Worm (Caenorhabditis elegans): ENCODE measurements around the gene T09F3.5.
A peak's percentile ranks its signal among the peaks of the same experiment; 100 is the strongest.

Gene T09F3.5

ce11 chrII:10367202-10367601, 29.5 kb upstream of the T09F3.5 start, which contains the start of gene ceh-57:
ceh-57 (minus strand) TSS chrII:10367296.
- TF ChIP-seq lin-13 (tag; optimal IDR thresholded peaks at IDR 0.05), result no peak
- no peak for TF ChIP-seq nhr-237 (tag; optimal IDR thresholded peaks at IDR 0.05)
- TF ChIP-seq tbx-8 (GFP tag; optimal IDR thresholded peaks at IDR 0.05), result no peak
- no peak for TF ChIP-seq ztf-11 (tag; optimal IDR thresholded peaks at IDR 0.05)
- no peak for TF ChIP-seq cnd-1 (tag; optimal IDR thresholded peaks at IDR 0.05)
- TF ChIP-seq ceh-39 (tag; optimal IDR thresholded peaks at IDR 0.05), result no peak
- no peak for TF ChIP-seq blmp-1 (tag; optimal IDR thresholded peaks at IDR 0.05)

ce11 chrII:10369547-10370028, 27.1 kb upstream of the T09F3.5 start, which contains the start of gene ceh-58:
ceh-58 (minus strand) TSS chrII:10369597.
- TF ChIP-seq zip-8 (tag; optimal IDR thresholded peaks at IDR 0.05) (no peak), ceh-43 (GFP tag; optimal IDR thresholded peaks at IDR 0.05) (peak; percentile 53), nhr-76 (tag; optimal IDR thresholded peaks at IDR 0.05) (no peak), mab-5 (tag; optimal IDR thresholded peaks at IDR 0.05) (no peak), cnd-1 (tag; optimal IDR thresholded peaks at IDR 0.05) (no peak), lin-13 (tag; optimal IDR thresholded peaks at IDR 0.05) (no peak), sem-2 (GFP tag; optimal IDR thresholded peaks at IDR 0.05) (no peak), pha-4 (tag; optimal IDR thresholded peaks at IDR 0.05) (no peak), elt-3 (tag; optimal IDR thresholded peaks at IDR 0.05) (no peak), lsy-2 (tag; optimal IDR thresholded peaks at IDR 0.05) (no peak), tbx-8 (GFP tag; optimal IDR thresholded peaks at IDR 0.05) (no peak), ces-1 (GFP tag; optimal IDR thresholded peaks at IDR 0.05) (peak; percentile 98)

- TF ChIP-seq hlh-1 (tag; optimal IDR thresholded peaks at IDR 0.05) (peak; percentile 36), nhr-76 (tag; optimal IDR thresholded peaks at IDR 0.05) (no peak), unc-120 (tag; optimal IDR thresholded peaks at IDR 0.05; ENCODE audit: poor library complexity, severe bottlenecking) (peak; percentile 14), mab-5 (tag; optimal IDR thresholded peaks at IDR 0.05) (peak; percentile 18), ces-1 (GFP tag; optimal IDR thresholded peaks at IDR 0.05) (peak; percentile 71), sem-2 (GFP tag; optimal IDR thresholded peaks at IDR 0.05) (no peak)
Measured at ce11 chrII:10370826-10371225, 25.9 kb upstream of the T09F3.5 start.

- no peak for TF ChIP-seq lin-32 (GFP tag; optimal IDR thresholded peaks at IDR 0.05)
- TF ChIP-seq ztf-11 (tag; optimal IDR thresholded peaks at IDR 0.05), result no peak
- TF ChIP-seq unc-62 (GFP tag; optimal IDR thresholded peaks at IDR 0.05), result no peak
- TF ChIP-seq cnd-1 (tag; optimal IDR thresholded peaks at IDR 0.05), result no peak
- no peak for TF ChIP-seq pha-4 (tag; optimal IDR thresholded peaks at IDR 0.05)
- TF ChIP-seq flh-1 (GFP tag; optimal IDR thresholded peaks at IDR 0.05), result no peak
- TF ChIP-seq drap-1 (GFP tag; optimal IDR thresholded peaks at IDR 0.05), result no peak
- no peak for TF ChIP-seq nhr-237 (tag; optimal IDR thresholded peaks at IDR 0.05)
Measured at ce11 chrII:10373016-10373415, 23.7 kb upstream of the T09F3.5 start.

- TF ChIP-seq mls-2 (tag; optimal IDR thresholded peaks at IDR 0.05), result peak; percentile 79
- TF ChIP-seq snpc-4 (tag; optimal IDR thresholded peaks at IDR 0.05), result no peak
- TF ChIP-seq drap-1 (GFP tag; optimal IDR thresholded peaks at IDR 0.05), result no peak
- no peak for TF ChIP-seq flh-1 (GFP tag; optimal IDR thresholded peaks at IDR 0.05)
- TF ChIP-seq ces-1 (GFP tag; optimal IDR thresholded peaks at IDR 0.05), result peak; percentile 99
- peak; percentile 76 for TF ChIP-seq sptf-1 (tag; optimal IDR thresholded peaks at IDR 0.05)
- TF ChIP-seq cnd-1 (tag; optimal IDR thresholded peaks at IDR 0.05), result peak; percentile 67
- TF ChIP-seq lin-13 (tag; optimal IDR thresholded peaks at IDR 0.05), result no peak
- TF ChIP-seq unc-39 (tag; optimal IDR thresholded peaks at IDR 0.05), result no peak
- TF ChIP-seq ham-2 (GFP tag; optimal IDR thresholded peaks at IDR 0.05), result peak; percentile 67
- no peak for TF ChIP-seq zip-8 (tag; optimal IDR thresholded peaks at IDR 0.05)
- no peak for TF ChIP-seq nhr-12 (tag; optimal IDR thresholded peaks at IDR 0.05)
- no peak for TF ChIP-seq unc-62 (GFP tag; optimal IDR thresholded peaks at IDR 0.05)
- no peak for TF ChIP-seq elt-3 (tag; optimal IDR thresholded peaks at IDR 0.05)
- peak; percentile 96 for TF ChIP-seq ceh-43 (GFP tag; optimal IDR thresholded peaks at IDR 0.05)
- TF ChIP-seq tbx-8 (GFP tag; optimal IDR thresholded peaks at IDR 0.05), result no peak
- no peak for TF ChIP-seq sem-2 (GFP tag; optimal IDR thresholded peaks at IDR 0.05)
- TF ChIP-seq ztf-11 (tag; optimal IDR thresholded peaks at IDR 0.05), result peak; percentile 31
- TF ChIP-seq ceh-83 (GFP tag; optimal IDR thresholded peaks at IDR 0.05), result no peak
- TF ChIP-seq mep-1 (tag; optimal IDR thresholded peaks at IDR 0.05), result peak; percentile 13
- no peak for TF ChIP-seq nhr-76 (tag; optimal IDR thresholded peaks at IDR 0.05)
- no peak for TF ChIP-seq lin-32 (GFP tag; optimal IDR thresholded peaks at IDR 0.05)
- TF ChIP-seq lsy-2 (tag; optimal IDR thresholded peaks at IDR 0.05), result no peak
Measured at ce11 chrII:10373536-10374169, 23.0 kb upstream of the T09F3.5 start.

All from whole organism, mixed stage, embryonic.